Worm (Caenorhabditis elegans) whole organism, early embryonic: Measurements from ENCODE around the gene F02H6.3.

ENCODE experiments used
- F13C5.2 ChIP-seq: sonication (generic microtip); optimal IDR thresholded peaks from 2 replicates; lab custom pipeline; 2017; ENCODE audit warnings: mild to moderate bottlenecking, missing genetic modification characterization, inconsistent platforms, missing compliant biosample characterization
- ama-1 ChIP-seq: fragments of 150-350 bp; optimal IDR thresholded peaks from 2 replicates; lab custom pipeline; 2014
- ets-7 ChIP-seq: sonication (generic microtip); optimal IDR thresholded peaks from 2 replicates; lab custom pipeline; 2016; ENCODE audit warnings: missing genotype, missing genetic modification characterization, missing compliant biosample characterization
- pes-1 ChIP-seq: fragments of 200-800 bp; sonication (Bioruptor generic); IDR thresholded peaks from 2 replicates; pipeline ENCODE4 v1.3.6; 2022; ENCODE audit warnings: missing genetic modification reagents, missing genetic modification characterization, missing compliant biosample characterization
- scrt-1 ChIP-seq: fragments of 200-800 bp; sonication (Bioruptor generic); IDR thresholded peaks from 2 replicates; pipeline ENCODE4 v1.3.6; 2022; ENCODE audit warnings: missing genetic modification characterization, missing compliant biosample characterization
- tbx-11 ChIP-seq: fragments of 200-800 bp; sonication (Bioruptor generic); IDR thresholded peaks from 2 replicates; pipeline ENCODE4 v1.3.6; 2022; ENCODE audit warnings: missing genetic modification characterization, missing compliant biosample characterization
- tbx-37 ChIP-seq: fragments of 200-800 bp; sonication (Bioruptor generic); conservative IDR thresholded peaks from 2 replicates; pipeline ENCODE4 v1.3.6; 2022; ENCODE audit warnings: missing genetic modification reagents, missing genetic modification characterization, missing compliant biosample characterization

DNA sequence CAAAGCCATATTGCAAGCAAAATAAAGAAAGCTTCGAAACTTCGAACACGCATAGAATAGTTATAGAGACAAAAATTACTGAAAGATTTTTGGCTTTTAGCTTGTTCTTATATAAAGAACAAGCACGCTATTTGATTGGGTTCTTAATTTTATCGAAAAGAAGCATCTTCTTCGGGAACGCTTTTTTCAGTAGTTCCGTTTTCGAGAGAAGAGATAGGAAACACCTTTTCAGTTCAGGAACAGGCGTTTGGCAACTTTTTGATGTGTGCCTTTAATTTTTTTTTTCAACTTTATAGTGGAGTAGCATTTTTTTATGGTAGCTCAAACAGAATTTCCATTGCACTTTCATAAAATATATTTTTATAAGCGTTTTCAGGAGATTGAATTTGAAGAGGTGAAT is 40.5 kb upstream of the F02H6.3 start, which contains the start of gene R05A10.7:
- TF ChIP-seq ama-1 (lab: Kevin White, UChicago) (no peak), tbx-37 (GFP tag; lab: Robert Waterston, UW) (no peak), pes-1 (GFP tag; lab: Robert Waterston, UW) (no peak), F13C5.2 (tag; lab: Kevin White, UChicago) (no peak), ets-7 (tag; lab: Kevin White, UChicago) (no peak), tbx-11 (GFP tag; lab: Robert Waterston, UW) (no peak), scrt-1 (GFP tag; lab: Robert Waterston, UW) (no peak)
